Worm (Caenorhabditis elegans) whole organism, L2 larva: ENCODE data around the gene F23A7.1.

Source experiments
- aly-2 ChIP-seq: fragments of 150-350 bp; optimal IDR thresholded peaks from 2 replicates; lab custom pipeline; 2014; ENCODE audit warnings: missing biosample characterization, missing genetic modification characterization
- ceh-82 ChIP-seq: fragments of 150-350 bp; optimal IDR thresholded peaks from 2 replicates; lab custom pipeline; 2014; ENCODE audit warnings: missing biosample characterization, missing genetic modification characterization
- elt-3 ChIP-seq: sonication (generic microtip); optimal IDR thresholded peaks from 2 replicates; lab custom pipeline; 2017; ENCODE audit warnings: missing biosample characterization, missing genetic modification characterization
- nhr-25 ChIP-seq: fragments of 150-350 bp; sonication (generic microtip); optimal IDR thresholded peaks from 3 replicates; lab custom pipeline; 2014; ENCODE audit warnings: missing biosample characterization, missing genetic modification characterization
- snpc-4 ChIP-seq: fragments of 150-350 bp; optimal IDR thresholded peaks from 2 replicates; lab custom pipeline; 2014; ENCODE audit warnings: missing biosample characterization, missing genetic modification characterization

DNA sequence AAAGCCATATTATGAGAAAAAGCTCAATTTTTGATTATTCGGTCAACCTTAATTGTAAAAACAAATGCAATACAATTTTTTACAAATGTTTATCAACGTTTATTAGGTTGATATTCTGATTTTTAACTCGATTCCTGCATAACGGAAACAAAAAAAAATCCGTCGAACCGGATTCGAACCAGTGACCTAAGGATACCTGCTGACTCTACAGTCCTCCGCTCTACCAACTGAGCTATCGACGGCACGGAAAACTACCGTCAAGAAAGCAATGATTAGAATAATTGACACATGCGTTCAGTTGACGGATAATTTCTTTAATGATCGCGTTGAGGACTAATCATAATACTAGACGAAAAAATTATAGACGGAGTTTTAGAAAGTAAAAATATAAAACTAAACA is 8.5 kb upstream of the F23A7.1 start:
- TF ChIP-seq snpc-4 (tag; lab: Kevin White, UChicago) (no peak), elt-3 (tag; lab: Kevin White, UChicago) (no peak), ceh-82 (no peak), nhr-25 (tag; lab: Kevin White, UChicago) (no peak), aly-2 (tag; lab: Kevin White, UChicago) (no peak)
